Worm (Caenorhabditis elegans) whole organism, early embryonic: ENCODE measurements around the gene sor-1.

ENCODE experiments used
- B0310.2 ChIP-seq: sonication (generic microtip); optimal IDR thresholded peaks from 2 replicates; lab custom pipeline; 2016; ENCODE audit warnings: mild to moderate bottlenecking, missing genetic modification characterization, missing compliant biosample characterization
- F13C5.2 ChIP-seq: sonication (generic microtip); optimal IDR thresholded peaks from 2 replicates; lab custom pipeline; 2017; ENCODE audit warnings: mild to moderate bottlenecking, missing genetic modification characterization, inconsistent platforms, missing compliant biosample characterization
- aly-1 ChIP-seq: sonication (generic microtip); optimal IDR thresholded peaks from 2 replicates; lab custom pipeline; 2016; ENCODE audit warnings: missing genetic modification characterization, missing compliant biosample characterization
- ama-1 ChIP-seq: fragments of 150-350 bp; optimal IDR thresholded peaks from 2 replicates; lab custom pipeline; 2014
- ceh-13 ChIP-seq: fragments of 200-800 bp; sonication (Bioruptor generic); optimal IDR thresholded peaks from 2 replicates; lab custom pipeline; 2018; ENCODE audit warnings: mild to moderate bottlenecking, missing genetic modification characterization, missing compliant biosample characterization
- ceh-36 ChIP-seq: sonication (generic microtip); optimal IDR thresholded peaks from 2 replicates; lab custom pipeline; 2016; ENCODE audit warnings: missing genetic modification characterization, inconsistent platforms, missing compliant biosample characterization
- ets-7 ChIP-seq: sonication (generic microtip); optimal IDR thresholded peaks from 2 replicates; lab custom pipeline; 2016; ENCODE audit warnings: missing genotype, missing genetic modification characterization, missing compliant biosample characterization
- flt-1 ChIP-seq: fragments of 200-800 bp; sonication (Bioruptor generic); IDR thresholded peaks from 2 replicates; pipeline ENCODE4 v1.3.6; 2022; ENCODE audit warnings: missing genetic modification characterization, missing compliant biosample characterization
- hmbx-1 ChIP-seq: sonication (generic microtip); optimal IDR thresholded peaks from 2 replicates; lab custom pipeline; 2016; ENCODE audit warnings: mild to moderate bottlenecking, missing genetic modification characterization, missing compliant biosample characterization
- hmg-4 ChIP-seq: fragments of 200-800 bp; sonication (Bioruptor generic); optimal IDR thresholded peaks from 2 replicates; lab custom pipeline; 2018; ENCODE audit warnings: mild to moderate bottlenecking, missing genetic modification characterization, missing compliant biosample characterization
- hnd-1 ChIP-seq: sonication (generic microtip); optimal IDR thresholded peaks from 2 replicates; lab custom pipeline; 2016; ENCODE audit warnings: missing genetic modification characterization, missing compliant biosample characterization
- pes-1 ChIP-seq: fragments of 200-800 bp; sonication (Bioruptor generic); IDR thresholded peaks from 2 replicates; pipeline ENCODE4 v1.3.6; 2022; ENCODE audit warnings: missing genetic modification reagents, missing genetic modification characterization, missing compliant biosample characterization
- scrt-1 ChIP-seq: fragments of 200-800 bp; sonication (Bioruptor generic); IDR thresholded peaks from 2 replicates; pipeline ENCODE4 v1.3.6; 2022; ENCODE audit warnings: missing genetic modification characterization, missing compliant biosample characterization
- sea-1 ChIP-seq: fragments of 200-800 bp; sonication (Bioruptor generic); conservative IDR thresholded peaks from 2 replicates; pipeline ENCODE4 v1.3.6; 2022; ENCODE audit warnings: missing genetic modification characterization, missing compliant biosample characterization
- tbx-11 ChIP-seq: fragments of 200-800 bp; sonication (Bioruptor generic); IDR thresholded peaks from 2 replicates; pipeline ENCODE4 v1.3.6; 2022; ENCODE audit warnings: missing genetic modification characterization, missing compliant biosample characterization
- tbx-37 ChIP-seq: fragments of 200-800 bp; sonication (Bioruptor generic); conservative IDR thresholded peaks from 2 replicates; pipeline ENCODE4 v1.3.6; 2022; ENCODE audit warnings: missing genetic modification reagents, missing genetic modification characterization, missing compliant biosample characterization
- tra-4 ChIP-seq: sonication (generic microtip); optimal IDR thresholded peaks from 2 replicates; lab custom pipeline; 2017; ENCODE audit warnings: missing genetic modification characterization, missing compliant biosample characterization

Gene sor-1

DNA sequence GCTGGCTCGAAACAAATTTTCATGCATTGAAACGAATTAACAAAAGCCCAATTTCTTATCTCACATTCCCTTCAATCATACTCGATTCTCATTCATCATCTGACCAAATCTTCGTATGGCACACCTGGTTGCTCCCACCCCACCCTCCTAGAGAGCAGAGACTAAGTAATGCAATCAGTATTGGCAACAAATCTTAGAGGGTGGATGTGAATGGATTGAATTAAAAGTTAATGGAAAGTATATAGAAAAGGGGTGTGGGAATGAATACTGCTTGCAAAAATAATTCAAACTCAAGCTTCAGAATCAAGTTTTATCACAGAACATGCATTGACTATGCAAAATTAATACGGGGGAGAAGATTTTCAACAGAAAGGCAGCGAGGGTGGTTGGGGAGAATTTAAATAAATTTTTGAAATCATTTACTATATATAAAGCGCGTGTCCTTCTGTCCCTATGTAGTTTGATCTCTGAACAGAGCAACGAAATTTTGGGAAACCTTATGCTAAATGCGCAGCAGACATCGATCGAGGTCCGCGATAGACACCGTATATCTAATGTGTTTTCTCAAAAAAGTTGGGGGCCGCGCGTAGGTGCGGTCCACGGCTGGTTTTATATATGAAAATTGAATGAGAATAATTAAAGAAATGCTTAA is 19.9 kb downstream of the sor-1 start:
- TF ChIP-seq B0310.2, result no peak
- no peak for TF ChIP-seq hmg-4 (GFP tag; lab: Kevin White, UChicago)
- no peak for TF ChIP-seq tra-4

DNA sequence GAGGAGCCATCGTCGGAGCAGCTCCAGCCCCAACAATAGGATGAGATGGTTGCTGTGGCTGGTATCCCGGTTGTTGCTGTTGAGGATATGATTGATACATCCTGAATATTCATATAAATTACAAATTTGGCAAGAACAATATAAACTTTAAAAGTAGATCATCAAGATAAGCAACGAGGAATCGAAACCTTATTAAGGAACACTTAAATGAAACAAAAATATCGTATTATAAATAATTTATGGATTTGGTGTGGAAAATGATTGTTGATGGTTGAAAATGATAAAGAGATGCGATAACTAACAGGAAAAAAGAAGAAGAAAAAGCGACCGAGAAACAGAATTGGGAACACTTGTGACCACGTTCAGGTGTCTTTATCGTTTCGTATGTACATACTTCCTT is 21.3 kb downstream of the sor-1 start, which contains the start of gene pqn-96:
pqn-96 (minus strand) TSS at position 101 of the 400 bp plus-strand sequence.
- TF ChIP-seq hnd-1, result no peak
- TF ChIP-seq ets-7 (tag; lab: Kevin White, UChicago), result no peak
- TF ChIP-seq F13C5.2 (tag; lab: Kevin White, UChicago), result no peak
- no peak for TF ChIP-seq tbx-37
- TF ChIP-seq ceh-13 (GFP tag; lab: Kevin White, UChicago), result no peak
- TF ChIP-seq B0310.2, result no peak
- no peak for TF ChIP-seq flt-1
- TF ChIP-seq aly-1 (tag; lab: Kevin White, UChicago), result no peak
- TF ChIP-seq ama-1 (lab: Kevin White, UChicago), result no peak
- no peak for TF ChIP-seq hmg-4 (GFP tag; lab: Kevin White, UChicago)
- no peak for TF ChIP-seq ceh-36 (tag; lab: Kevin White, UChicago)
- no peak for TF ChIP-seq tbx-11
- no peak for TF ChIP-seq sea-1 (GFP tag; lab: Robert Waterston, UW)
- TF ChIP-seq pes-1 (GFP tag; lab: Robert Waterston, UW), result no peak
- no peak for TF ChIP-seq hmbx-1
- no peak for TF ChIP-seq tra-4
- TF ChIP-seq scrt-1 (GFP tag; lab: Robert Waterston, UW), result no peak

DNA sequence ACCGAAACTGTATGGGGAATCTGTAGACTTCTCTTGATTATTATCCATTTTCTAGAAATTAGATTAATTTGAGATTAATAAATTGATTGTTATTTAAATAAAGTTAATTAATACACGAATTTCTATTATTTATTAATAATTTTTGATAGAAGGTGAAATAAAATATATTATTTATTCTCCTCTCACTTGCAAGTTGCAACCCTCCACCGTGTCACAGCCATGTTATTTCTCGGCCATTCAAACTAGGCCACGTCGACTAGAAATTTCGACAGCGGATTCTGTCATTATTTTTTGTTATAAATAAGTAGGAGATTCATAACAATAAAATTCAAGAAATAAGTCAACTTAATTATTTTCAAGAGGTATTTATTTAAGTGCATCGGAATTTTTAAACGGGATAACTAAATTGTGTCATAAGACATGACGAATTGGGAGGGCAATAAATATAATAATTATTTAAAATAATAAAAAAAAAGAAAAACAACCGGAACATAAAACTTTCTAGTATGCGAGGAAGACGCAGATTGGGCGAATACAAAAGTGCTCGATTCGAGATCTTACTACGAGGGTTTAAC is 25.7 kb downstream of the sor-1 start, which contains the start of gene ufbp-1:
ufbp-1 (minus strand) TSS at position 51 of the 575 bp plus-strand sequence.
- 0 out of 2 replicates have a peak, but pooled peaks have one; percentile 17 for TF ChIP-seq sea-1 (GFP tag; lab: Robert Waterston, UW)
- no peak for TF ChIP-seq pes-1 (GFP tag; lab: Robert Waterston, UW)

ce11 chrIII:8444433-8445090 is 26.6 kb downstream of the sor-1 start:
- TF ChIP-seq ama-1 (lab: Kevin White, UChicago) (no peak), hmg-4 (GFP tag; lab: Kevin White, UChicago) (no peak), ceh-36 (tag; lab: Kevin White, UChicago) (no peak), tra-4 (no peak), flt-1 (no peak), aly-1 (tag; lab: Kevin White, UChicago) (no peak), B0310.2 (no peak), hmbx-1 (no peak), pes-1 (GFP tag; lab: Robert Waterston, UW) (no peak), scrt-1 (GFP tag; lab: Robert Waterston, UW) (no peak), sea-1 (GFP tag; lab: Robert Waterston, UW) (no peak), hnd-1 (no peak), tbx-11 (no peak), ceh-13 (GFP tag; lab: Kevin White, UChicago) (no peak), ets-7 (tag; lab: Kevin White, UChicago) (no peak)

- TF ChIP-seq tbx-37, result no peak
- TF ChIP-seq ceh-13 (GFP tag; lab: Kevin White, UChicago), result no peak
- no peak for TF ChIP-seq flt-1
- TF ChIP-seq scrt-1 (GFP tag; lab: Robert Waterston, UW), result no peak
- no peak for TF ChIP-seq tbx-11
- no peak for TF ChIP-seq sea-1 (GFP tag; lab: Robert Waterston, UW)
- TF ChIP-seq hmbx-1, result no peak
Measured at ce11 chrIII:8446061-8446460, 28.1 kb downstream of the sor-1 start.

- TF ChIP-seq tra-4 (no peak), ama-1 (lab: Kevin White, UChicago) (peak; percentile 13)
Measured at ce11 chrIII:8446534-8446933, 28.6 kb downstream of the sor-1 start, which contains the start of gene hsp-110. Gene hsp-110, minus strand, starts transcription at chrIII:8446909.

ce11 chrIII:8446940-8447403 is 29.0 kb downstream of the sor-1 start, which contains the start of gene rpn-3:
Gene rpn-3, plus strand, starts transcription at chrIII:8447353.
- TF ChIP-seq pes-1 (GFP tag; lab: Robert Waterston, UW) (0 out of 2 replicates have a peak, but pooled peaks have one; percentile 27), tra-4 (no peak), F13C5.2 (tag; lab: Kevin White, UChicago) (peak; percentile 84)

DNA sequence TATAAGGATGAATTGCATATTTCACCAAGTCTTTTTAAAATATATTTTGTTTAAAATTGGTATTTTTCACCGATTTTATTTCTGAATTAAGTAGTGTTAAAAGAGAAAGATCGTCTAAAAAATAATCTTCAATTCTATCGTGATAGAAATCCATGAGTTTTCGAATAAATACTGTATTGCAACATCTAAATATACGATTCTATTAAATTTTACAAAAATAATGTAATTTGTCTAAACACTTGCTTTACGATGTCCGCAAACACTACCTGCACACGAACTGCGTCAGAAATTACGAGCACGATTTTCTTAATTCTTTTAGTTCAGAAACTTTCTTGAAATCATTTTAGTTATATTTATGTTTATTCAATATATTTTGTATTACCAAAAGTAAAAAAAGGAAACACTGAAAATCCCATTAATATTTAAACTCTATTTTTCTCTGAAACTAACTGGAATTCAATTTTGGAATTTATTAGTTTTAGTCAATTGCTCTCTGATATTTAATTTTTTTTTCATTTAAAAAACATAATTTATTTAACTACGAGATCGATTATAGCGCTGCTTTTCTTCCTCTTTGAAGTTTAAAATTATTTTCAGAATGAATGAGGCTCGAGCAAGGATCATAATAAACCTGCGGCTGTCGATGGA is 31.3 kb downstream of the sor-1 start, which contains the start of gene mrpl-32:
mrpl-32 (plus strand) TSS at position 598 of the 648 bp plus-strand sequence.
- TF ChIP-seq ama-1 (lab: Kevin White, UChicago) (no peak), flt-1 (no peak), tra-4 (no peak), ceh-36 (tag; lab: Kevin White, UChicago) (no peak), ets-7 (tag; lab: Kevin White, UChicago) (no peak), aly-1 (tag; lab: Kevin White, UChicago) (no peak), hmg-4 (GFP tag; lab: Kevin White, UChicago) (no peak), pes-1 (GFP tag; lab: Robert Waterston, UW) (no peak), hnd-1 (no peak), tbx-37 (no peak), ceh-13 (GFP tag; lab: Kevin White, UChicago) (no peak), B0310.2 (no peak), sea-1 (GFP tag; lab: Robert Waterston, UW) (no peak), tbx-11 (no peak), F13C5.2 (tag; lab: Kevin White, UChicago) (no peak), hmbx-1 (no peak)
